Worm (Caenorhabditis elegans): Measurements from ENCODE around the gene srj-4.

- TF ChIP-seq tab-1 (GFP tag; IDR thresholded peaks at IDR 0.05) (no peak), flt-1 (GFP tag; IDR thresholded peaks at IDR 0.05) (no peak), ref-1 (GFP tag; conservative IDR thresholded peaks at IDR 0.05) (no peak), klf-2 (GFP tag; conservative IDR thresholded peaks at IDR 0.05) (no peak), cog-1 (tag; optimal IDR thresholded peaks at IDR 0.05) (no peak)
Observed at ce11 chrV:12209951-12210350, 46.9 kb downstream of the srj-4 start.

All from whole organism, midembryonic.